Worm (Caenorhabditis elegans) whole organism, late embryonic: ENCODE data around the gene srbc-16.

ENCODE experiments used
- C38D4.7 ChIP-seq: fragments of 200-800 bp; sonication (Bioruptor generic); optimal IDR thresholded peaks from 2 replicates; lab custom pipeline; 2018; ENCODE audit warnings: mild to moderate bottlenecking, missing genetic modification characterization, moderate library complexity, missing compliant biosample characterization
- K02D7.2 ChIP-seq: sonication (generic microtip); optimal IDR thresholded peaks from 2 replicates; lab custom pipeline; 2017; ENCODE audit warnings: mild to moderate bottlenecking, missing genetic modification characterization, missing compliant biosample characterization
- Y22D7AL.16 ChIP-seq: sonication (generic microtip); optimal IDR thresholded peaks from 2 replicates; lab custom pipeline; 2016; ENCODE audit warnings: missing genetic modification characterization, missing compliant biosample characterization
- ceh-18 ChIP-seq: sonication (generic microtip); optimal IDR thresholded peaks from 2 replicates; lab custom pipeline; 2016; ENCODE audit warnings: missing genetic modification characterization, missing compliant biosample characterization
- ceh-19 ChIP-seq: fragments of 200-800 bp; sonication (Bioruptor generic); optimal IDR thresholded peaks from 2 replicates; lab custom pipeline; 2018; ENCODE audit warnings: mild to moderate bottlenecking, missing genetic modification characterization, missing compliant biosample characterization
- ceh-22 ChIP-seq: sonication (generic microtip); optimal IDR thresholded peaks from 2 replicates; lab custom pipeline; 2017; ENCODE audit warnings: missing biosample characterization, missing genetic modification characterization
- ceh-24 ChIP-seq: sonication (generic microtip); optimal IDR thresholded peaks from 2 replicates; lab custom pipeline; 2016; ENCODE audit warnings: mild to moderate bottlenecking, missing genetic modification characterization, missing compliant biosample characterization
- ceh-30 ChIP-seq: fragments of 150-350 bp; optimal IDR thresholded peaks from 2 replicates; lab custom pipeline; 2014; ENCODE audit warnings: missing biosample characterization, missing genetic modification characterization
- ceh-31 ChIP-seq: sonication (generic microtip); optimal IDR thresholded peaks from 2 replicates; lab custom pipeline; 2016; ENCODE audit warnings: missing genetic modification characterization, missing compliant biosample characterization
- ceh-48 ChIP-seq: sonication (generic microtip); optimal IDR thresholded peaks from 2 replicates; lab custom pipeline; 2016; ENCODE audit warnings: missing genetic modification characterization, inconsistent platforms, missing compliant biosample characterization
- ceh-6 ChIP-seq: fragments of 200-800 bp; sonication (Bioruptor generic); optimal IDR thresholded peaks from 2 replicates; lab custom pipeline; 2018; ENCODE audit warnings: mild to moderate bottlenecking, missing genetic modification characterization, missing compliant biosample characterization
- ceh-9 ChIP-seq: sonication (generic microtip); optimal IDR thresholded peaks from 2 replicates; lab custom pipeline; 2016; ENCODE audit warnings: mild to moderate bottlenecking, missing genetic modification characterization, inconsistent platforms, missing compliant biosample characterization
- dmd-4 ChIP-seq: sonication (generic microtip); optimal IDR thresholded peaks from 2 replicates; lab custom pipeline; 2016; ENCODE audit warnings: borderline replicate concordance, missing genetic modification characterization, missing compliant biosample characterization
- dve-1 ChIP-seq: sonication (generic microtip); optimal IDR thresholded peaks from 2 replicates; lab custom pipeline; 2017; ENCODE audit warnings: antibody characterized with exemption, mild to moderate bottlenecking, missing genetic modification characterization, missing compliant biosample characterization
- fax-1 ChIP-seq: sonication (generic microtip); optimal IDR thresholded peaks from 2 replicates; lab custom pipeline; 2016; ENCODE audit warnings: missing genotype, missing genetic modification characterization, missing compliant biosample characterization
- fkh-10 ChIP-seq: fragments of 150-350 bp; optimal IDR thresholded peaks from 2 replicates; lab custom pipeline; 2014; ENCODE audit warnings: missing biosample characterization, missing genetic modification reagents, missing genetic modification characterization
- fkh-6 ChIP-seq: sonication (generic microtip); optimal IDR thresholded peaks from 2 replicates; lab custom pipeline; 2016; ENCODE audit warnings: missing genetic modification characterization, missing compliant biosample characterization
- hlh-13 ChIP-seq: fragments of 200-800 bp; sonication (Bioruptor generic); optimal IDR thresholded peaks from 2 replicates; lab custom pipeline; 2018; ENCODE audit warnings: mild to moderate bottlenecking, missing genetic modification characterization, missing compliant biosample characterization
- hlh-15 ChIP-seq: sonication (generic microtip); optimal IDR thresholded peaks from 2 replicates; lab custom pipeline; 2016; ENCODE audit warnings: missing genetic modification characterization, missing compliant biosample characterization
- hlh-30 ChIP-seq: sonication (generic microtip); optimal IDR thresholded peaks from 2 replicates; lab custom pipeline; 2017; ENCODE audit warnings: antibody characterized with exemption, missing genetic modification characterization, missing compliant biosample characterization; ENCODE audit not compliant: insufficient read depth
- hlh-8 ChIP-seq: sonication (generic microtip); optimal IDR thresholded peaks from 2 replicates; lab custom pipeline; 2016; ENCODE audit warnings: missing genotype, missing genetic modification characterization, missing compliant biosample characterization
- lin-11 ChIP-seq: fragments of 200-800 bp; sonication (Bioruptor generic); optimal IDR thresholded peaks from 2 replicates; lab custom pipeline; 2018; ENCODE audit warnings: mild to moderate bottlenecking, missing genetic modification characterization, missing compliant biosample characterization
- madf-2 ChIP-seq: sonication (generic microtip); optimal IDR thresholded peaks from 2 replicates; lab custom pipeline; 2017; ENCODE audit warnings: missing genetic modification characterization, missing compliant biosample characterization
- mec-3 ChIP-seq: sonication (generic microtip); optimal IDR thresholded peaks from 2 replicates; lab custom pipeline; 2016; ENCODE audit warnings: borderline replicate concordance, missing genetic modification characterization, missing compliant biosample characterization
- nfya-1 ChIP-seq: sonication (generic microtip); optimal IDR thresholded peaks from 2 replicates; lab custom pipeline; 2017; ENCODE audit warnings: missing genetic modification characterization, mild to moderate bottlenecking, missing compliant biosample characterization, antibody characterized with exemption, moderate library complexity
- nhr-11 ChIP-seq: fragments of 150-350 bp; optimal IDR thresholded peaks from 2 replicates; lab custom pipeline; 2014; ENCODE audit warnings: missing biosample characterization, missing genetic modification characterization
- odd-2 ChIP-seq: sonication (generic microtip); optimal IDR thresholded peaks from 2 replicates; lab custom pipeline; 2017; ENCODE audit warnings: antibody characterized with exemption, mild to moderate bottlenecking, missing genetic modification characterization, missing compliant biosample characterization
- pat-9 ChIP-seq: fragments of 200-800 bp; sonication (Bioruptor generic); optimal IDR thresholded peaks from 2 replicates; lab custom pipeline; 2018; ENCODE audit warnings: mild to moderate bottlenecking, missing genetic modification characterization, moderate library complexity, missing compliant biosample characterization
- pax-1 ChIP-seq: fragments of 150-350 bp; optimal IDR thresholded peaks from 2 replicates; lab custom pipeline; 2014; ENCODE audit warnings: missing biosample characterization, missing genetic modification characterization
- pha-2 ChIP-seq: sonication (generic microtip); optimal IDR thresholded peaks from 2 replicates; lab custom pipeline; 2017; ENCODE audit warnings: mild to moderate bottlenecking, missing genetic modification characterization, missing compliant biosample characterization
- pha-4 ChIP-seq: fragments of 150-350 bp; optimal IDR thresholded peaks from 2 replicates; lab custom pipeline; 2018; ENCODE audit warnings: missing biosample characterization, missing genetic modification reagents, missing genetic modification characterization
- ref-2 ChIP-seq: sonication (generic microtip); optimal IDR thresholded peaks from 2 replicates; lab custom pipeline; 2016; ENCODE audit warnings: missing genetic modification characterization, missing compliant biosample characterization
- rnt-1 ChIP-seq: sonication (generic microtip); optimal IDR thresholded peaks from 2 replicates; lab custom pipeline; 2016; ENCODE audit warnings: missing genetic modification characterization, missing compliant biosample characterization
- sox-2 ChIP-seq: fragments of 200-800 bp; sonication (Bioruptor generic); IDR thresholded peaks from 2 replicates; pipeline ENCODE4 v1.3.6; 2022; ENCODE audit warnings: missing genetic modification reagents, missing genetic modification characterization, missing compliant biosample characterization
- sox-4 ChIP-seq: sonication (generic microtip); optimal IDR thresholded peaks from 2 replicates; lab custom pipeline; 2017; ENCODE audit warnings: mild to moderate bottlenecking, missing genetic modification characterization, inconsistent platforms, missing compliant biosample characterization
- syd-9 ChIP-seq: sonication (generic microtip); optimal IDR thresholded peaks from 2 replicates; lab custom pipeline; 2016; ENCODE audit warnings: mild to moderate bottlenecking, missing genetic modification characterization, moderate library complexity, missing compliant biosample characterization
- tbx-2 ChIP-seq: sonication (generic microtip); optimal IDR thresholded peaks from 2 replicates; lab custom pipeline; 2016; ENCODE audit warnings: missing genetic modification characterization, missing compliant biosample characterization
- tbx-7 ChIP-seq: sonication (generic microtip); optimal IDR thresholded peaks from 2 replicates; lab custom pipeline; 2016; ENCODE audit warnings: missing genotype, missing genetic modification characterization, missing compliant biosample characterization
- unc-3 ChIP-seq, 2 experiments: fragments of 200-800 bp in 1 of 2; sonication (Bioruptor generic) in 1 of 2; sonication (generic microtip) in 1 of 2; conservative IDR thresholded peaks in 1 of 2; optimal IDR thresholded peaks in 1 of 2; 2 replicates each; pipeline versions ENCODE4 v1.3.6 to Lab custom; 2016 to 2022; ENCODE audit warnings: missing compliant biosample characterization in 2 of 2, missing genetic modification characterization in 2 of 2, missing genetic modification reagents in 1 of 2
- unc-42 ChIP-seq: sonication (generic microtip); optimal IDR thresholded peaks from 2 replicates; lab custom pipeline; 2016; ENCODE audit warnings: missing genotype, missing genetic modification characterization, missing compliant biosample characterization
- unc-55 ChIP-seq: sonication (generic microtip); optimal IDR thresholded peaks from 2 replicates; lab custom pipeline; 2017; ENCODE audit warnings: missing biosample characterization, missing genetic modification reagents, missing genetic modification characterization
- unc-86 ChIP-seq: sonication (generic microtip); optimal IDR thresholded peaks from 2 replicates; lab custom pipeline; 2016; ENCODE audit warnings: missing genetic modification characterization, missing compliant biosample characterization
- ztf-16 ChIP-seq: sonication (generic microtip); optimal IDR thresholded peaks from 2 replicates; lab custom pipeline; 2017; ENCODE audit warnings: missing genetic modification characterization, missing compliant biosample characterization

Gene srbc-16

ce11 chrV:2181738-2182137 is at the start of gene srbc-16:
srbc-16 (plus strand) TSS chrV:2182038.
- TF ChIP-seq ceh-24 (tag; lab: Kevin White, UChicago) (no peak), ceh-22 (tag; lab: Kevin White, UChicago) (no peak)

ce11 chrV:2132675-2133074 is 49.2 kb upstream of the srbc-16 start:
- TF ChIP-seq unc-3 (GFP tag; conservative IDR thresholded peaks at IDR 0.05; lab: Robert Waterston, UW) (no peak), unc-3 (tag; optimal IDR thresholded peaks at IDR 0.05; lab: Kevin White, UChicago) (no peak), ceh-22 (tag; lab: Kevin White, UChicago) (no peak), ztf-16 (tag; lab: Kevin White, UChicago) (no peak), ceh-18 (tag; lab: Kevin White, UChicago) (no peak), tbx-2 (tag; lab: Kevin White, UChicago) (no peak), K02D7.2 (no peak), tbx-7 (tag; lab: Kevin White, UChicago) (no peak), ceh-30 (tag; lab: Kevin White, UChicago) (no peak), unc-86 (tag; lab: Kevin White, UChicago) (no peak), hlh-15 (no peak)

- TF ChIP-seq ceh-22 (tag; lab: Kevin White, UChicago), result no peak
- no peak for TF ChIP-seq hlh-8 (tag; lab: Kevin White, UChicago)
- TF ChIP-seq tbx-2 (tag; lab: Kevin White, UChicago), result peak; percentile 30
- peak; percentile 0 for TF ChIP-seq unc-42 (tag; lab: Kevin White, UChicago)
- no peak for TF ChIP-seq ceh-48 (tag; lab: Kevin White, UChicago)
- no peak for TF ChIP-seq fkh-6 (tag; lab: Kevin White, UChicago)
- no peak for TF ChIP-seq fkh-10 (GFP tag; lab: Kevin White, UChicago)
- TF ChIP-seq ref-2 (tag; lab: Kevin White, UChicago), result peak; percentile 50
- no peak for TF ChIP-seq hlh-15
- TF ChIP-seq madf-2 (tag; lab: Kevin White, UChicago), result no peak
- TF ChIP-seq pha-4 (tag; lab: Kevin White, UChicago), result no peak
- no peak for TF ChIP-seq pax-1
- peak; percentile 71 for TF ChIP-seq hlh-30 (tag; lab: Kevin White, UChicago)
- TF ChIP-seq hlh-13 (GFP tag; lab: Kevin White, UChicago), result no peak
- no peak for TF ChIP-seq Y22D7AL.16 (tag; lab: Kevin White, UChicago)
- TF ChIP-seq ceh-9 (tag; lab: Kevin White, UChicago), result no peak
- TF ChIP-seq tbx-7 (tag; lab: Kevin White, UChicago), result no peak
- no peak for TF ChIP-seq ceh-30 (tag; lab: Kevin White, UChicago)
- TF ChIP-seq ceh-19 (GFP tag; lab: Kevin White, UChicago), result no peak
- TF ChIP-seq K02D7.2, result no peak
- TF ChIP-seq ceh-6 (GFP tag; lab: Kevin White, UChicago), result no peak
- TF ChIP-seq ztf-16 (tag; lab: Kevin White, UChicago), result no peak
- TF ChIP-seq dmd-4 (tag; lab: Kevin White, UChicago), result no peak
- peak; percentile 67 for TF ChIP-seq ceh-18 (tag; lab: Kevin White, UChicago)
- TF ChIP-seq fax-1 (tag; lab: Kevin White, UChicago), result no peak
- TF ChIP-seq lin-11 (tag; lab: Kevin White, UChicago), result no peak
- TF ChIP-seq rnt-1, result no peak
- no peak for TF ChIP-seq mec-3 (tag; lab: Kevin White, UChicago)
- TF ChIP-seq syd-9 (tag; lab: Kevin White, UChicago), result no peak
- TF ChIP-seq unc-3 (GFP tag; conservative IDR thresholded peaks at IDR 0.05; lab: Robert Waterston, UW), result no peak
- no peak for TF ChIP-seq unc-3 (tag; optimal IDR thresholded peaks at IDR 0.05; lab: Kevin White, UChicago)
- peak; percentile 39 for TF ChIP-seq nfya-1 (tag; lab: Kevin White, UChicago)
- no peak for TF ChIP-seq dve-1 (tag; lab: Kevin White, UChicago)
- TF ChIP-seq sox-2 (GFP tag; lab: Robert Waterston, UW), result no peak
- TF ChIP-seq pat-9 (tag; lab: Kevin White, UChicago), result no peak
- TF ChIP-seq odd-2 (tag; lab: Kevin White, UChicago), result no peak
- no peak for TF ChIP-seq unc-55 (GFP tag; lab: Kevin White, UChicago)
- TF ChIP-seq ceh-31, result peak; percentile 62
- no peak for TF ChIP-seq nhr-11
- no peak for TF ChIP-seq pha-2 (tag; lab: Kevin White, UChicago)
- TF ChIP-seq sox-4 (tag; lab: Kevin White, UChicago), result no peak
- TF ChIP-seq C38D4.7 (GFP tag; lab: Kevin White, UChicago), result no peak
These were observed 48.3 kb upstream of the srbc-16 start for ce11 chrV:2133512-2133911.
